Fruit fly (Drosophila melanogaster) Kc167 (cell line): ENCODE measurements around the gene CG42526.

Source experiments
- h ChIP-seq: fragments of >200 bp; optimal IDR thresholded peaks from 3 replicates; lab custom pipeline; 2018; ENCODE audit warnings: missing external identifiers
- psq ChIP-seq: fragments of >200 bp; optimal IDR thresholded peaks from 2 replicates; lab custom pipeline; 2017; ENCODE audit warnings: missing external identifiers
- ttk ChIP-seq: sonication (Bioruptor generic); optimal IDR thresholded peaks from 2 replicates; lab custom pipeline; 2017; ENCODE audit warnings: missing external identifiers

dm6 chr3L:9399013-9399750 lies 36.0 kb downstream of the CG42526 start, which contains the start of gene CG4080:
- TF ChIP-seq psq (lab: Kevin White, UChicago): no peak
- TF ChIP-seq h (lab: Kevin White, UChicago): no peak
- TF ChIP-seq ttk: no peak
